Fruit fly (Drosophila melanogaster): ENCODE results near the gene CG5391.

DNA sequence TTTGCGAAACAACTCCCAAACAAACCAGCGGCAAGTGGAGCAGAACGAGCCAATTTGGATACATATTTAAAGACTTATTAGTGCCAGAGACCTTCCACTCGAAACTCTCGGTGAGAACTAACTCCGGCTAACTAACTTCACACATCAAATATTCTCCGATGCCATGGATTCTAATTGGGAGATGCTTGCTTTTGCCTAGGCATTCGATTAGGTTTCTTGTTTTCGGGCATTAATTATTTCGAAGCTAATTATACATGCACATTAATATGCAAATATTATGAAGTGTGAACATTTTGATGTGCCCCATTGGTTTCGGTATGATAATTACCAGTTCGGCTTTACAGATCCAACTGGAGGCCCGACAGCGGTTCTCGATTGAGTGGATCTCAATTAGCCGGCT lies 8.2 kb upstream of the CG5391 start, which contains the start of gene CG5386:
- TF ChIP-seq Sin3A (optimal IDR thresholded peaks at IDR 0.05): no peak
- no peak for TF ChIP-seq h (optimal IDR thresholded peaks at IDR 0.05)
- TF ChIP-seq Myc (optimal IDR thresholded peaks at IDR 0.05): no peak
